Worm (Caenorhabditis elegans) whole organism, early embryonic: ENCODE results near the gene ZK177.12.

Source experiments
- B0310.2 ChIP-seq: sonication (generic microtip); optimal IDR thresholded peaks from 2 replicates; lab custom pipeline; 2016; ENCODE audit warnings: mild to moderate bottlenecking, missing genetic modification characterization, missing compliant biosample characterization
- F13C5.2 ChIP-seq: sonication (generic microtip); optimal IDR thresholded peaks from 2 replicates; lab custom pipeline; 2017; ENCODE audit warnings: mild to moderate bottlenecking, missing genetic modification characterization, inconsistent platforms, missing compliant biosample characterization
- aly-1 ChIP-seq: sonication (generic microtip); optimal IDR thresholded peaks from 2 replicates; lab custom pipeline; 2016; ENCODE audit warnings: missing genetic modification characterization, missing compliant biosample characterization
- ama-1 ChIP-seq: fragments of 150-350 bp; optimal IDR thresholded peaks from 2 replicates; lab custom pipeline; 2014
- ceh-13 ChIP-seq: fragments of 200-800 bp; sonication (Bioruptor generic); optimal IDR thresholded peaks from 2 replicates; lab custom pipeline; 2018; ENCODE audit warnings: mild to moderate bottlenecking, missing genetic modification characterization, missing compliant biosample characterization
- ceh-36 ChIP-seq: sonication (generic microtip); optimal IDR thresholded peaks from 2 replicates; lab custom pipeline; 2016; ENCODE audit warnings: missing genetic modification characterization, inconsistent platforms, missing compliant biosample characterization
- ets-7 ChIP-seq: sonication (generic microtip); optimal IDR thresholded peaks from 2 replicates; lab custom pipeline; 2016; ENCODE audit warnings: missing genotype, missing genetic modification characterization, missing compliant biosample characterization
- flt-1 ChIP-seq: fragments of 200-800 bp; sonication (Bioruptor generic); IDR thresholded peaks from 2 replicates; pipeline ENCODE4 v1.3.6; 2022; ENCODE audit warnings: missing genetic modification characterization, missing compliant biosample characterization
- hmbx-1 ChIP-seq: sonication (generic microtip); optimal IDR thresholded peaks from 2 replicates; lab custom pipeline; 2016; ENCODE audit warnings: mild to moderate bottlenecking, missing genetic modification characterization, missing compliant biosample characterization
- hmg-4 ChIP-seq: fragments of 200-800 bp; sonication (Bioruptor generic); optimal IDR thresholded peaks from 2 replicates; lab custom pipeline; 2018; ENCODE audit warnings: mild to moderate bottlenecking, missing genetic modification characterization, missing compliant biosample characterization
- hnd-1 ChIP-seq: sonication (generic microtip); optimal IDR thresholded peaks from 2 replicates; lab custom pipeline; 2016; ENCODE audit warnings: missing genetic modification characterization, missing compliant biosample characterization
- pes-1 ChIP-seq: fragments of 200-800 bp; sonication (Bioruptor generic); IDR thresholded peaks from 2 replicates; pipeline ENCODE4 v1.3.6; 2022; ENCODE audit warnings: missing genetic modification reagents, missing genetic modification characterization, missing compliant biosample characterization
- scrt-1 ChIP-seq: fragments of 200-800 bp; sonication (Bioruptor generic); IDR thresholded peaks from 2 replicates; pipeline ENCODE4 v1.3.6; 2022; ENCODE audit warnings: missing genetic modification characterization, missing compliant biosample characterization
- sea-1 ChIP-seq: fragments of 200-800 bp; sonication (Bioruptor generic); conservative IDR thresholded peaks from 2 replicates; pipeline ENCODE4 v1.3.6; 2022; ENCODE audit warnings: missing genetic modification characterization, missing compliant biosample characterization
- tbx-11 ChIP-seq: fragments of 200-800 bp; sonication (Bioruptor generic); IDR thresholded peaks from 2 replicates; pipeline ENCODE4 v1.3.6; 2022; ENCODE audit warnings: missing genetic modification characterization, missing compliant biosample characterization
- tbx-37 ChIP-seq: fragments of 200-800 bp; sonication (Bioruptor generic); conservative IDR thresholded peaks from 2 replicates; pipeline ENCODE4 v1.3.6; 2022; ENCODE audit warnings: missing genetic modification reagents, missing genetic modification characterization, missing compliant biosample characterization
- tra-4 ChIP-seq: sonication (generic microtip); optimal IDR thresholded peaks from 2 replicates; lab custom pipeline; 2017; ENCODE audit warnings: missing genetic modification characterization, missing compliant biosample characterization

ZK177.12 gene

DNA sequence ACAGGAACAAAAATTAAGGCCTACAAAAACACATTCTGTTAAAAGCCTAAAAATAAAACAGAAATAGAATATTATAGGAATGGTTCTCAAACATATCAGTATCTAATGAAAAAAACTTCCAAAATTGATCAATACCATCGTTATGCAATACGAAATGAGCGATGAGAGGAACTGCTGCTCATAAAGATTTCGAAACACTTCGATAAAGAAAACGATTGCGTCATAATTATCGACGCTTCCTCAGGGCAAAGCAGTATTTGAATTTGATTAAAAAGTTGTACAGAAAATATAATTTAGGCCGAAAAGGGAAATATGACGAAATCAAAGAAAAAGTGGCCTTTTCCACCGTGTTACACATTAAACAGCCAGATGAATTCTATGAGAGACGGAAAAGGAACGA, 3.5 kb upstream of the ZK177.12 start:
- no peak for TF ChIP-seq ceh-36
- TF ChIP-seq hnd-1: no peak
- TF ChIP-seq hmbx-1 (tag; lab: Kevin White, UChicago): no peak
- TF ChIP-seq ama-1 (lab: Kevin White, UChicago): no peak
- TF ChIP-seq flt-1: no peak
- no peak for TF ChIP-seq hmg-4 (GFP tag; lab: Kevin White, UChicago)
- TF ChIP-seq tbx-11 (GFP tag; lab: Robert Waterston, UW): no peak
- no peak for TF ChIP-seq ceh-13
- no peak for TF ChIP-seq tra-4 (tag; lab: Kevin White, UChicago)
- TF ChIP-seq F13C5.2 (tag; lab: Kevin White, UChicago): no peak
- TF ChIP-seq ets-7 (tag; lab: Kevin White, UChicago): no peak
- no peak for TF ChIP-seq pes-1 (GFP tag; lab: Robert Waterston, UW)
- TF ChIP-seq B0310.2: no peak
- TF ChIP-seq sea-1 (GFP tag; lab: Robert Waterston, UW): no peak

ce11 chrII:5518910-5519309, 2.6 kb upstream of the ZK177.12 start, which contains the start of gene ZK177.2:
Gene ZK177.2, plus strand, starts transcription at chrII:5519210.
- TF ChIP-seq hnd-1 (no peak), F13C5.2 (tag; lab: Kevin White, UChicago) (no peak), pes-1 (GFP tag; lab: Robert Waterston, UW) (no peak), hmg-4 (GFP tag; lab: Kevin White, UChicago) (no peak), ceh-13 (no peak), B0310.2 (no peak), hmbx-1 (tag; lab: Kevin White, UChicago) (no peak), ama-1 (lab: Kevin White, UChicago) (no peak), tbx-37 (GFP tag; lab: Robert Waterston, UW) (no peak), sea-1 (GFP tag; lab: Robert Waterston, UW) (no peak), scrt-1 (no peak), ceh-36 (no peak), flt-1 (no peak), aly-1 (tag; lab: Kevin White, UChicago) (no peak), tbx-11 (GFP tag; lab: Robert Waterston, UW) (no peak), ets-7 (tag; lab: Kevin White, UChicago) (no peak), tra-4 (tag; lab: Kevin White, UChicago) (no peak)

DNA sequence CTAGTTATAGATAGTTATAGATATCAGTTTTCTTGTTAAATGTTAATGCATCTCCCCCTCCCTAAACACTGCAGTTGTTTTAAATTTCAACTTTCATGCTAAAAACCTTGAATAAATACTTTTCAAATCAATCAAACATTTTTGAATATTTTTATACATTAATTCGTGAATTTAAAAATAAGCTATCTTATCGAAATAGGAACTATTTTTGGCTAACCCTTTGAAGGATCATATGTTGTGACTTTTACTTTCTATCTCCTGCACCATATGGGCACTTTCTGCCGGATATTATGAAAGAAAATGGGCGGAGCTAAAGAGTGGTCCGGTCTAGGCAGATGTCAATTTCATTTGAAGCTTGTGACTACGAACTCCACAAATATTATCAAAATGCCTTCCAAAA, 1.1 kb downstream of the ZK177.12 start, which contains the start of gene ZK177.11:
ZK177.11 (plus strand) TSS at position 301 of the 400 bp plus-strand sequence.
- TF ChIP-seq sea-1 (GFP tag; lab: Robert Waterston, UW) (no peak), tbx-11 (GFP tag; lab: Robert Waterston, UW) (no peak), ets-7 (tag; lab: Kevin White, UChicago) (no peak), tra-4 (tag; lab: Kevin White, UChicago) (no peak), B0310.2 (no peak), hmbx-1 (tag; lab: Kevin White, UChicago) (no peak), pes-1 (GFP tag; lab: Robert Waterston, UW) (no peak), tbx-37 (GFP tag; lab: Robert Waterston, UW) (no peak), flt-1 (no peak), aly-1 (tag; lab: Kevin White, UChicago) (no peak), scrt-1 (no peak), ceh-36 (no peak), hmg-4 (GFP tag; lab: Kevin White, UChicago) (no peak), F13C5.2 (tag; lab: Kevin White, UChicago) (no peak), hnd-1 (no peak)

DNA sequence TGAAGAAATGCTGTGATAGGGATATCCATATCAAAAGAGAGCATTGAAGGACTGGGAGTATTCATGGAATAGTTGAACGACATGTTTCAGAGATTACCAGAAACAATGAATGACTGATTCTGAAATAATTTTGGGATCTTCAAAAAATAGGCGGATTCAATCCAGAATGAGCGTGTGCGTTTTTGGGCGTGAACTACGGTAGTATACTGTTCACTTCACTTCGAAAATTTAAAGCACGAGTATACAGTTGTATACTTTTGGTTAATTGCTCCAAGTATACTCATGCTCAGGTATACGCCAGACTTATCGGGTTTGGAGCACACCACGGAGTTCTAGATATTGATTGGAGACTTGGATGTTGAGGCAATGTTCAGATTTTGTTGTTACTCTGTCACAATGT, 3.8 kb downstream of the ZK177.12 start, which contains the start of gene tbx-35:
tbx-35 (minus strand) TSS at position 101 of the 400 bp plus-strand sequence.
- TF ChIP-seq flt-1 (no peak), hnd-1 (no peak), tbx-37 (GFP tag; lab: Robert Waterston, UW) (no peak), scrt-1 (no peak), tra-4 (tag; lab: Kevin White, UChicago) (no peak), F13C5.2 (tag; lab: Kevin White, UChicago) (no peak), aly-1 (tag; lab: Kevin White, UChicago) (no peak), hmg-4 (GFP tag; lab: Kevin White, UChicago) (no peak), ama-1 (lab: Kevin White, UChicago) (no peak), sea-1 (GFP tag; lab: Robert Waterston, UW) (no peak), pes-1 (GFP tag; lab: Robert Waterston, UW) (no peak), ceh-36 (no peak)

DNA sequence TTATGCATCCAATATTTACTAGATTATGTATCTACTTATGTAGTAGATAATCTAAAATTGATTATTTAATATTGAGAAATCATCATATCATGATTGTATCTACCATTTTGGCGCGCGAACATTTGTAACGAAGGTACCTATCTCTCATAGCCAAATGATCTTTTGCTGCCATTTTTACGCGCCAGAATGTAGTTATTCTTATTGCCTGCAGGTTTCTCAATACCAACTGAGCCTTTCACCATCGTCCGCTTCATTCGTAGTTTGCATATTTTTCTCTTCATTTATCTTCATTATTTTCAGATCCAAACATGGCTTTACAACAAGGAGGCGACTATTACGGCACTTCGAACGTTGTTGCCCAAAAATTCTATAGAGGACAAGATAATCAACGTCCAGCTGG, 6.3 kb downstream of the ZK177.12 start, which contains the start of gene ZK177.1:
ZK177.1 (plus strand) TSS at position 301 of the 400 bp plus-strand sequence.
- TF ChIP-seq aly-1 (tag; lab: Kevin White, UChicago) (no peak), tra-4 (tag; lab: Kevin White, UChicago) (no peak), hnd-1 (no peak), pes-1 (GFP tag; lab: Robert Waterston, UW) (no peak), ets-7 (tag; lab: Kevin White, UChicago) (no peak), scrt-1 (no peak), B0310.2 (no peak), F13C5.2 (tag; lab: Kevin White, UChicago) (no peak), ceh-36 (no peak), tbx-37 (GFP tag; lab: Robert Waterston, UW) (no peak), ama-1 (lab: Kevin White, UChicago) (no peak), hmg-4 (GFP tag; lab: Kevin White, UChicago) (no peak)

- TF ChIP-seq pes-1 (GFP tag; lab: Robert Waterston, UW): no peak
- no peak for TF ChIP-seq tbx-37 (GFP tag; lab: Robert Waterston, UW)
- TF ChIP-seq aly-1 (tag; lab: Kevin White, UChicago): no peak
- no peak for TF ChIP-seq B0310.2
- no peak for TF ChIP-seq sea-1 (GFP tag; lab: Robert Waterston, UW)
- no peak for TF ChIP-seq hmg-4 (GFP tag; lab: Kevin White, UChicago)
- no peak for TF ChIP-seq ceh-36
- no peak for TF ChIP-seq ama-1 (lab: Kevin White, UChicago)
- TF ChIP-seq tra-4 (tag; lab: Kevin White, UChicago): no peak
- no peak for TF ChIP-seq hmbx-1 (tag; lab: Kevin White, UChicago)
- TF ChIP-seq hnd-1: no peak
- TF ChIP-seq scrt-1: no peak
- no peak for TF ChIP-seq flt-1
- TF ChIP-seq ceh-13: no peak
- TF ChIP-seq tbx-11 (GFP tag; lab: Robert Waterston, UW): no peak
- no peak for TF ChIP-seq ets-7 (tag; lab: Kevin White, UChicago)
- TF ChIP-seq F13C5.2 (tag; lab: Kevin White, UChicago): no peak
Measured at ce11 chrII:5531855-5532328, 10.4 kb downstream of the ZK177.12 start, which contains the start of gene C17C3.9. Gene C17C3.9, minus strand, starts transcription at chrII:5532278.
